Fruit fly (Drosophila melanogaster) whole organism, embryonic: ENCODE results near the gene CG42393.

ENCODE experiments used
- BEAF-32 ChIP-seq: fragments of 200-800 bp; sonication (Bioruptor generic); optimal IDR thresholded peaks from 3 replicates; lab custom pipeline; 2017; ENCODE audit warnings: missing biosample characterization, missing genetic modification characterization, mild to moderate bottlenecking, moderate library complexity, missing genetic modification reagents
- CG13624 ChIP-seq: fragments of 200-800 bp; sonication (Bioruptor generic); optimal IDR thresholded peaks from 2 replicates; lab custom pipeline; 2016; ENCODE audit warnings: missing biosample characterization, missing genetic modification characterization
- CG14710 ChIP-seq: fragments of 200-800 bp; sonication (Bioruptor generic); optimal IDR thresholded peaks from 3 replicates; lab custom pipeline; 2019; ENCODE audit warnings: missing biosample characterization, mild to moderate bottlenecking, missing genetic modification characterization, moderate library complexity
- CG15479 ChIP-seq: fragments of 200-800 bp; sonication (Bioruptor generic); optimal IDR thresholded peaks from 3 replicates; lab custom pipeline; 2019; ENCODE audit warnings: missing biosample characterization, mild to moderate bottlenecking, missing genetic modification characterization, moderate library complexity
- CG16779 ChIP-seq: fragments of 200-800 bp; sonication (Bioruptor generic); IDR thresholded peaks from 2 replicates; pipeline ENCODE4 v1.3.6; 2022; ENCODE audit warnings: missing biosample characterization, missing genetic modification characterization
- CG2120 ChIP-seq: fragments of 200-800 bp; sonication (Bioruptor generic); optimal IDR thresholded peaks from 3 replicates; lab custom pipeline; 2016; ENCODE audit warnings: missing biosample characterization, missing genetic modification characterization
- CG2678 ChIP-seq: fragments of 200-800 bp; sonication (Bioruptor generic); optimal IDR thresholded peaks from 3 replicates; lab custom pipeline; 2019; ENCODE audit warnings: missing biosample characterization, mild to moderate bottlenecking, missing genetic modification characterization, moderate library complexity
- CG30431 ChIP-seq: fragments of 200-800 bp; sonication (Bioruptor generic); optimal IDR thresholded peaks from 2 replicates; lab custom pipeline; 2017; ENCODE audit warnings: missing biosample characterization, missing genetic modification characterization
- CG32767 ChIP-seq: fragments of 200-800 bp; sonication (Bioruptor generic); IDR thresholded peaks from 2 replicates; pipeline ENCODE4 v1.3.6; 2022; ENCODE audit warnings: missing biosample characterization, missing genetic modification characterization
- CG3281 ChIP-seq: fragments of 200-800 bp; sonication (Bioruptor generic); optimal IDR thresholded peaks from 3 replicates; lab custom pipeline; 2017; ENCODE audit warnings: missing biosample characterization, mild to moderate bottlenecking, missing genetic modification characterization
- CG42726 ChIP-seq: fragments of 200-800 bp; sonication (Bioruptor generic); IDR thresholded peaks from 2 replicates; pipeline ENCODE4 v1.3.6; 2022; ENCODE audit warnings: missing biosample characterization, missing genetic modification characterization; ENCODE audit not compliant: partially characterized antibody
- CG8478 ChIP-seq: fragments of >200 bp; optimal IDR thresholded peaks from 2 replicates; lab custom pipeline; 2018
- Doc3 ChIP-seq: fragments of 200-800 bp; sonication (Bioruptor generic); IDR thresholded peaks from 3 replicates; pipeline ENCODE4 v1.3.6; 2022; ENCODE audit warnings: missing biosample characterization, missing genetic modification characterization; ENCODE audit not compliant: partially characterized antibody
- Fer2 ChIP-seq: fragments of 200-800 bp; sonication (Bioruptor generic); optimal IDR thresholded peaks from 2 replicates; lab custom pipeline; 2018; ENCODE audit warnings: missing biosample characterization, mild to moderate bottlenecking, missing genetic modification characterization, moderate library complexity
- Gug ChIP-seq: fragments of 200-800 bp; sonication (Bioruptor generic); IDR thresholded peaks from 4 replicates; pipeline ENCODE4 v1.3.6; 2022; ENCODE audit warnings: missing biosample characterization, missing genetic modification characterization
- Med ChIP-seq: fragments of 200-800 bp; sonication (Bioruptor generic); peaks from one replicate; lab custom pipeline; 2016; ENCODE audit warnings: missing biosample characterization, missing genetic modification characterization, mild to moderate bottlenecking, inconsistent platforms, moderate library complexity
- Mes4 ChIP-seq: fragments of 200-800 bp; sonication (Bioruptor generic); optimal IDR thresholded peaks from 2 replicates; lab custom pipeline; 2016; ENCODE audit warnings: missing biosample characterization, missing genetic modification characterization
- Neu2 ChIP-seq: fragments of 200-800 bp; sonication (Bioruptor generic); optimal IDR thresholded peaks from 3 replicates; lab custom pipeline; 2016; ENCODE audit warnings: missing biosample characterization, missing genetic modification characterization, borderline replicate concordance
- Nf-YA ChIP-seq: fragments of 200-800 bp; sonication (Bioruptor generic); IDR thresholded peaks from 2 replicates; pipeline ENCODE4 v1.3.6; 2022; ENCODE audit warnings: missing biosample characterization, missing genetic modification characterization
- Ravus ChIP-seq: fragments of 200-800 bp; sonication (Bioruptor generic); IDR thresholded peaks from 2 replicates; pipeline ENCODE4 v1.3.6; 2022; ENCODE audit warnings: missing biosample characterization, missing genetic modification characterization
- Trl ChIP-seq, 3 experiments: fragments of >200 bp in 2 of 3; fragments of 200-800 bp in 1 of 3; sonication (Bioruptor generic) in 1 of 3; optimal IDR thresholded peaks; 2 replicates in 1 of 3; 3 replicates in 2 of 3; lab custom pipeline; 2016 to 2017; ENCODE audit warnings: missing biosample characterization in 1 of 3, missing genetic modification characterization in 1 of 3
- amos ChIP-seq: fragments of 200-800 bp; sonication (Bioruptor generic); IDR thresholded peaks from 2 replicates; pipeline ENCODE4 v1.3.6; 2022; ENCODE audit warnings: missing biosample characterization, missing genetic modification characterization; ENCODE audit not compliant: partially characterized antibody
- bab2 ChIP-seq: fragments of 200-800 bp; sonication (Bioruptor generic); optimal IDR thresholded peaks from 2 replicates; lab custom pipeline; 2016; ENCODE audit warnings: missing biosample characterization, missing genetic modification characterization
- chinmo ChIP-seq: fragments of 200-800 bp; sonication (Bioruptor generic); IDR thresholded peaks from 4 replicates; pipeline ENCODE4 v1.3.6; 2022; ENCODE audit warnings: missing biosample characterization, missing genetic modification characterization; ENCODE audit not compliant: partially characterized antibody
- crp ChIP-seq, 2 experiments: fragments of 200-800 bp; sonication (Bioruptor generic); optimal IDR thresholded peaks; 2 replicates in 1 of 2; 3 replicates in 1 of 2; lab custom pipeline; 2017; ENCODE audit warnings: missing biosample characterization in 2 of 2, missing genetic modification characterization in 2 of 2, mild to moderate bottlenecking in 1 of 2, moderate library complexity in 1 of 2
- ftz-f1 ChIP-seq: fragments of 200-800 bp; sonication (Bioruptor generic); optimal IDR thresholded peaks from 2 replicates; lab custom pipeline; 2016; ENCODE audit warnings: missing biosample characterization, missing genetic modification characterization
- gem ChIP-seq: fragments of 200-800 bp; sonication (Bioruptor generic); optimal IDR thresholded peaks from 2 replicates; lab custom pipeline; 2019; ENCODE audit warnings: missing biosample characterization, mild to moderate bottlenecking, missing genetic modification characterization, moderate library complexity
- grau ChIP-seq: fragments of 200-800 bp; optimal IDR thresholded peaks from 3 replicates; lab custom pipeline; 2019; ENCODE audit warnings: missing biosample characterization, mild to moderate bottlenecking, missing genetic modification characterization, moderate library complexity
- hb ChIP-seq: fragments of 200-800 bp; sonication (Bioruptor generic); IDR thresholded peaks from 3 replicates; pipeline ENCODE4 v1.3.6; 2022; ENCODE audit warnings: missing biosample characterization, missing genetic modification characterization; ENCODE audit not compliant: partially characterized antibody
- jigr1 ChIP-seq: fragments of 200-800 bp; sonication (Bioruptor generic); IDR thresholded peaks from 3 replicates; pipeline ENCODE4 v1.3.6; 2022; ENCODE audit warnings: missing biosample characterization, missing genetic modification characterization
- lab ChIP-seq: fragments of 200-800 bp; sonication (Bioruptor generic); optimal IDR thresholded peaks from 3 replicates; lab custom pipeline; 2017; ENCODE audit warnings: missing biosample characterization, missing genetic modification characterization, mild to moderate bottlenecking, moderate library complexity, missing genetic modification reagents
- nom ChIP-seq: fragments of 200-800 bp; sonication (Bioruptor generic); optimal IDR thresholded peaks from 2 replicates; lab custom pipeline; 2017; ENCODE audit warnings: missing biosample characterization, missing genetic modification characterization, mild to moderate bottlenecking, moderate library complexity, missing genetic modification reagents
- org-1 ChIP-seq: fragments of 200-800 bp; sonication (Bioruptor generic); optimal IDR thresholded peaks from 2 replicates; lab custom pipeline; 2017; ENCODE audit warnings: missing biosample characterization, missing genetic modification characterization
- otp ChIP-seq: fragments of 200-800 bp; sonication (Bioruptor generic); IDR thresholded peaks from 3 replicates; pipeline ENCODE4, ENCODE4 v1.3.6; 2022; ENCODE audit warnings: missing biosample characterization, missing genetic modification characterization
- row ChIP-seq: fragments of 200-800 bp; sonication (Bioruptor generic); IDR thresholded peaks from 3 replicates; pipeline ENCODE4 v1.3.6; 2022; ENCODE audit warnings: missing biosample characterization, missing genetic modification characterization
- sisA ChIP-seq: fragments of 200-800 bp; sonication (Bioruptor generic); IDR thresholded peaks from 2 replicates; pipeline ENCODE4 v1.3.6; 2022; ENCODE audit warnings: missing biosample characterization, missing genetic modification characterization
- tio ChIP-seq: fragments of 200-800 bp; sonication (Bioruptor generic); optimal IDR thresholded peaks from 2 replicates; lab custom pipeline; 2017; ENCODE audit warnings: missing biosample characterization, missing genetic modification characterization, inconsistent platforms
- trem ChIP-seq: fragments of 200-800 bp; optimal IDR thresholded peaks from 3 replicates; lab custom pipeline; 2019; ENCODE audit warnings: missing biosample characterization, mild to moderate bottlenecking, missing genetic modification characterization, moderate library complexity
- vfl ChIP-seq: fragments of 200-800 bp; sonication (Bioruptor generic); optimal IDR thresholded peaks from 2 replicates; lab custom pipeline; 2016; ENCODE audit warnings: missing biosample characterization, missing genetic modification characterization

Gene CG42393

dm6 chr3L:18057033-18057432, 14.5 kb downstream of the CG42393 start (continued):
- no peak for TF ChIP-seq sisA
- peak; percentile 94 for TF ChIP-seq ftz-f1 (GFP tag; lab: Kevin White, UChicago)
- TF ChIP-seq CG32767 (GFP tag; lab: Robert Waterston, UW), result no peak
- TF ChIP-seq Nf-YA (GFP tag; lab: Robert Waterston, UW), result no peak
- TF ChIP-seq vfl (GFP tag; lab: Kevin White, UChicago), result no peak
- TF ChIP-seq Trl (optimal IDR thresholded peaks at IDR 0.05; lab: Kevin White, UChicago), result peak in 1 of 2 experiments; percentile 4
- TF ChIP-seq Trl (GFP tag; optimal IDR thresholded peaks at IDR 0.05; lab: Kevin White, UChicago), result no peak
- TF ChIP-seq CG13624, result no peak
- no peak for TF ChIP-seq Gug (GFP tag; lab: Robert Waterston, UW)
- no peak for TF ChIP-seq Ravus (GFP tag; lab: Robert Waterston, UW)
- TF ChIP-seq otp (GFP tag; lab: Robert Waterston, UW), result no peak
- no peak for TF ChIP-seq CG14710 (tag; lab: Kevin White, UChicago)
- no peak for TF ChIP-seq CG15479 (GFP tag; lab: Kevin White, UChicago)
- TF ChIP-seq, all 482 proteins: peak for 5

dm6 chr3L:18057752-18058518, 15.4 kb downstream of the CG42393 start:
- TF ChIP-seq CG2120, result peak; percentile 13
- no peak for TF ChIP-seq Mes4 (GFP tag; lab: Kevin White, UChicago)
- peak; percentile 5 for TF ChIP-seq CG2678
- 0 out of 3 replicates have a peak, but pooled peaks have one; percentile 8 for TF ChIP-seq row
- TF ChIP-seq CG8478, result peak; percentile 27
- TF ChIP-seq tio, result peak; percentile 5
- peak; percentile 12 for TF ChIP-seq grau (tag; lab: Kevin White, UChicago)
- no peak for TF ChIP-seq org-1 (GFP tag; lab: Kevin White, UChicago)
- peak; percentile 11 for TF ChIP-seq lab (GFP tag; lab: Kevin White, UChicago)
- no peak for TF ChIP-seq Neu2 (GFP tag; lab: Kevin White, UChicago)
- TF ChIP-seq nom, result peak; percentile 45
- no peak for TF ChIP-seq Fer2 (tag; lab: Kevin White, UChicago)
- TF ChIP-seq chinmo, result 0 out of 4 replicates have a peak, but pooled peaks have one; percentile 61
- TF ChIP-seq, all 482 proteins: peak for 9

- TF ChIP-seq hb (GFP tag; lab: Robert Waterston, UW), result 0 out of 3 replicates have a peak, but pooled peaks have one; percentile 45
- peak; percentile 66 for TF ChIP-seq CG16779 (GFP tag; lab: Robert Waterston, UW)
- TF ChIP-seq jigr1 (GFP tag; lab: Robert Waterston, UW), result no peak
- no peak for TF ChIP-seq CG30431 (GFP tag; lab: Kevin White, UChicago)
- peak; percentile 8 for TF ChIP-seq BEAF-32 (GFP tag; lab: Kevin White, UChicago)
- TF ChIP-seq trem (tag; lab: Kevin White, UChicago), result no peak
- TF ChIP-seq CG3281 (GFP tag; lab: Kevin White, UChicago), result no peak
- TF ChIP-seq ftz-f1 (GFP tag; lab: Kevin White, UChicago), result peak; percentile 73
- no peak for TF ChIP-seq gem (tag; lab: Kevin White, UChicago)
- no peak for TF ChIP-seq Gug (GFP tag; lab: Robert Waterston, UW)
- no peak for TF ChIP-seq Doc3 (GFP tag; lab: Robert Waterston, UW)
- TF ChIP-seq CG42726, result 0 out of 2 replicates have a peak, but pooled peaks have one; percentile 33
- no peak for TF ChIP-seq crp (GFP tag; optimal IDR thresholded peaks at IDR 0.05; lab: Kevin White, UChicago)
- peak; percentile 33; the same call in 1 of the 2 replicates for TF ChIP-seq amos (GFP tag; lab: Robert Waterston, UW)
- TF ChIP-seq bab2 (GFP tag; lab: Kevin White, UChicago), result no peak
- TF ChIP-seq Med (GFP tag; lab: Kevin White, UChicago), result peak; percentile 39
Observed at dm6 chr3L:18061240-18061639, 18.7 kb downstream of the CG42393 start.
